Worm (Caenorhabditis elegans) whole organism, young adult: ENCODE data around the gene srt-43.

Experiments used
- B0035.1 ChIP-seq: sonication (generic microtip); optimal IDR thresholded peaks from 2 replicates; lab custom pipeline; 2016; ENCODE audit warnings: missing genetic modification characterization, mild to moderate bottlenecking, missing compliant biosample characterization, missing genotype, missing genetic modification reagents
- C17E4.6 ChIP-seq: fragments of 200-800 bp; sonication (Bioruptor generic); IDR thresholded peaks from 2 replicates; pipeline ENCODE4 v1.3.6; 2022; ENCODE audit warnings: missing genetic modification reagents, missing genetic modification characterization, missing compliant biosample characterization
- D2030.7 ChIP-seq: fragments of 200-800 bp; sonication (Bioruptor generic); IDR thresholded peaks from 2 replicates; pipeline ENCODE4 v1.3.6; 2022; ENCODE audit warnings: missing genetic modification reagents, missing genetic modification characterization, missing compliant biosample characterization
- F33H1.4 ChIP-seq: fragments of 200-800 bp; sonication (Bioruptor generic); IDR thresholded peaks from 2 replicates; pipeline ENCODE4 v1.3.6; 2022; ENCODE audit warnings: missing genetic modification reagents, missing genetic modification characterization, missing compliant biosample characterization
- F49E8.2 ChIP-seq: sonication (generic microtip); optimal IDR thresholded peaks from 3 replicates; lab custom pipeline; 2017; ENCODE audit warnings: missing genetic modification characterization, mild to moderate bottlenecking, missing compliant biosample characterization, antibody characterized with exemption, moderate library complexity; ENCODE audit not compliant: insufficient read depth
- F57A8.1 ChIP-seq: fragments of 200-800 bp; sonication (Bioruptor generic); optimal IDR thresholded peaks from 2 replicates; lab custom pipeline; 2018; ENCODE audit warnings: mild to moderate bottlenecking, missing genetic modification characterization, moderate library complexity, missing compliant biosample characterization
- Y53F4B.3 ChIP-seq: fragments of 200-800 bp; sonication (Bioruptor generic); IDR thresholded peaks from 2 replicates; pipeline ENCODE4 v1.3.6; 2022; ENCODE audit warnings: missing genetic modification reagents, missing genetic modification characterization, missing compliant biosample characterization
- Y56A3A.18 ChIP-seq: fragments of 200-800 bp; sonication (Bioruptor generic); IDR thresholded peaks from 2 replicates; pipeline ENCODE4 v1.3.6; 2022; ENCODE audit warnings: missing genetic modification reagents, missing genetic modification characterization, missing compliant biosample characterization
- Y67H2A.10 ChIP-seq: fragments of 200-800 bp; sonication (Bioruptor generic); conservative IDR thresholded peaks from 2 replicates; pipeline ENCODE4 v1.3.6; 2022; ENCODE audit warnings: missing genetic modification reagents, missing genetic modification characterization, missing compliant biosample characterization
- akir-1 ChIP-seq: fragments of 200-800 bp; sonication (Bioruptor generic); optimal IDR thresholded peaks from 2 replicates; lab custom pipeline; 2018; ENCODE audit warnings: mild to moderate bottlenecking, missing genetic modification characterization, moderate library complexity, missing compliant biosample characterization
- aptf-2 ChIP-seq: fragments of 200-800 bp; sonication (Bioruptor generic); conservative IDR thresholded peaks from 2 replicates; pipeline ENCODE4 v1.3.6; 2022; ENCODE audit warnings: missing genetic modification reagents, missing genetic modification characterization, missing compliant biosample characterization
- ccch-3 ChIP-seq: fragments of 200-800 bp; sonication (Bioruptor generic); optimal IDR thresholded peaks from 2 replicates; lab custom pipeline; 2018; ENCODE audit warnings: mild to moderate bottlenecking, missing genetic modification characterization, missing compliant biosample characterization
- ceh-27 ChIP-seq: fragments of 200-800 bp; sonication (Bioruptor generic); optimal IDR thresholded peaks from 2 replicates; lab custom pipeline; 2018; ENCODE audit warnings: mild to moderate bottlenecking, missing genetic modification characterization, moderate library complexity, missing compliant biosample characterization
- ceh-58 ChIP-seq: fragments of 200-800 bp; sonication (Bioruptor generic); IDR thresholded peaks from 2 replicates; pipeline ENCODE4 v1.3.6; 2022; ENCODE audit warnings: missing genetic modification characterization, missing compliant biosample characterization
- ceh-91 ChIP-seq: fragments of 200-800 bp; sonication (Bioruptor generic); IDR thresholded peaks from 2 replicates; pipeline ENCODE4 v1.3.6; 2022; ENCODE audit warnings: missing genetic modification reagents, missing genetic modification characterization, missing compliant biosample characterization
- efl-1 ChIP-seq: fragments of 150-350 bp; optimal IDR thresholded peaks from 2 replicates; lab custom pipeline; 2014; ENCODE audit warnings: missing biosample characterization, missing genetic modification reagents, missing genetic modification characterization
- egl-44 ChIP-seq: fragments of 200-800 bp; sonication (Bioruptor generic); IDR thresholded peaks from 2 replicates; pipeline ENCODE4 v1.3.6; 2022; ENCODE audit warnings: missing genetic modification reagents, missing genetic modification characterization, missing compliant biosample characterization
- ets-4 ChIP-seq: fragments of 200-800 bp; sonication (Bioruptor generic); optimal IDR thresholded peaks from 2 replicates; lab custom pipeline; 2018; ENCODE audit warnings: mild to moderate bottlenecking, missing genetic modification characterization, missing compliant biosample characterization
- hlh-12 ChIP-seq: sonication (generic microtip); optimal IDR thresholded peaks from 2 replicates; lab custom pipeline; 2016; ENCODE audit warnings: missing genetic modification characterization, missing compliant biosample characterization
- hmg-20 ChIP-seq: fragments of 200-800 bp; sonication (Bioruptor generic); IDR thresholded peaks from 2 replicates; pipeline ENCODE4 v1.3.6; 2022; ENCODE audit warnings: missing genetic modification reagents, missing genetic modification characterization, missing compliant biosample characterization
- lin-35 ChIP-seq, 3 experiments: fragments of 150-350 bp in 2 of 3; sonication (generic microtip) in 1 of 3; optimal IDR thresholded peaks; 2 replicates each; lab custom pipeline; 2014 to 2018; ENCODE audit warnings: missing biosample characterization in 3 of 3, missing genetic modification characterization in 3 of 3, missing genetic modification reagents in 3 of 3
- lir-1 ChIP-seq: fragments of 200-800 bp; sonication (Bioruptor generic); conservative IDR thresholded peaks from 2 replicates; pipeline ENCODE4 v1.3.6; 2022; ENCODE audit warnings: missing genetic modification reagents, missing genetic modification characterization, missing compliant biosample characterization
- madf-3 ChIP-seq: fragments of 200-800 bp; sonication (Bioruptor generic); IDR thresholded peaks from 2 replicates; pipeline ENCODE4 v1.3.6; 2022; ENCODE audit warnings: missing genetic modification reagents, missing genetic modification characterization, missing compliant biosample characterization
- mel-28 ChIP-seq: sonication (generic microtip); optimal IDR thresholded peaks from 2 replicates; lab custom pipeline; 2016; ENCODE audit warnings: borderline replicate concordance, mild to moderate bottlenecking, missing genetic modification characterization, missing compliant biosample characterization
- mxl-1 ChIP-seq: sonication (generic microtip); optimal IDR thresholded peaks from 2 replicates; lab custom pipeline; 2016; ENCODE audit warnings: missing genetic modification characterization, missing compliant biosample characterization
- nfya-2 ChIP-seq: fragments of 200-800 bp; sonication (Bioruptor generic); IDR thresholded peaks from 2 replicates; pipeline ENCODE4 v1.3.6; 2022; ENCODE audit warnings: missing genetic modification reagents, missing genetic modification characterization, missing compliant biosample characterization
- nfyb-1 ChIP-seq: fragments of 200-800 bp; sonication (Bioruptor generic); IDR thresholded peaks from 2 replicates; pipeline ENCODE4 v1.3.6; 2022; ENCODE audit warnings: missing genetic modification reagents, missing genetic modification characterization, missing compliant biosample characterization
- nhr-120 ChIP-seq: fragments of 200-800 bp; sonication (Bioruptor generic); IDR thresholded peaks from 2 replicates; pipeline ENCODE4 v1.3.6; 2022; ENCODE audit warnings: missing genetic modification characterization, missing compliant biosample characterization
- nhr-80 ChIP-seq: sonication (generic microtip); optimal IDR thresholded peaks from 2 replicates; lab custom pipeline; 2016; ENCODE audit warnings: missing genetic modification characterization, missing compliant biosample characterization
- snpc-3.4 ChIP-seq: sonication (generic microtip); optimal IDR thresholded peaks from 2 replicates; lab custom pipeline; 2017; ENCODE audit warnings: missing genetic modification characterization, mild to moderate bottlenecking, missing compliant biosample characterization, antibody characterized with exemption, moderate library complexity, missing genotype, missing genetic modification reagents
- snpc-4 ChIP-seq, 5 experiments: fragments of 150-350 bp in 1 of 5; sonication (generic microtip) in 4 of 5; optimal IDR thresholded peaks; 2 replicates each; lab custom pipeline; 2014 to 2018; ENCODE audit warnings: missing genetic modification characterization in 5 of 5, missing biosample characterization in 3 of 5, antibody characterized with exemption in 2 of 5, mild to moderate bottlenecking in 2 of 5, missing compliant biosample characterization in 2 of 5, missing genotype in 2 of 5, moderate library complexity in 2 of 5, missing genetic modification reagents in 1 of 5
- tbx-9 ChIP-seq: sonication (generic microtip); optimal IDR thresholded peaks from 2 replicates; lab custom pipeline; 2016; ENCODE audit warnings: borderline replicate concordance, missing genetic modification characterization, inconsistent platforms, missing compliant biosample characterization
- zfh-2 ChIP-seq: fragments of 200-800 bp; sonication (Bioruptor generic); conservative IDR thresholded peaks from 2 replicates; pipeline ENCODE4 v1.3.6; 2022; ENCODE audit warnings: missing genetic modification reagents, missing genetic modification characterization, missing compliant biosample characterization
- ztf-25 ChIP-seq: fragments of 200-800 bp; sonication (Bioruptor generic); IDR thresholded peaks from 2 replicates; pipeline ENCODE4 v1.3.6; 2022; ENCODE audit warnings: missing genetic modification reagents, missing genetic modification characterization, missing compliant biosample characterization
- ztf-26 ChIP-seq: sonication (generic microtip); optimal IDR thresholded peaks from 2 replicates; lab custom pipeline; 2017; ENCODE audit warnings: missing genetic modification characterization, missing compliant biosample characterization

Gene srt-43

DNA sequence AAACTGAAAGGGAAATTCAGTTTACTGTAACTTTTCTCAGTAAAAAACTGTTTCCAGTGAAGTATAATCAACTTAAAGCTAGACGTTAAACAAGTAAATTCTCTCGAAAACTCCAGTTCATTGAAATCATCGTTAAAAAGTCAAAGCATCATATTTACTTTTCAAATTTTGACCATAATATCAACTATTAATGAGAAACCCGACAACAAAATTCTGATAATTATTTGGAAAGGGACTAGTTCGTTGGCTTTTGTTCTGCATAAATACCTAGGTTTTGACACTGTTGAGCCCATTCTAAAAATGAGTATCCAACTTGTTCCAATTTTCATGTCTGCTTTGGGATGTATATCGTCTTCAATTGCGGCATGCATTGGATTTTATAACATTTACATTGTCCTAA is 37.1 kb downstream of the srt-43 start, which contains the start of gene ZC443.7:
Gene ZC443.7 (plus strand): TSS at position 301 of the 400 bp plus-strand sequence.
- no peak for TF ChIP-seq tbx-9 (tag; lab: Kevin White, UChicago)
- TF ChIP-seq F33H1.4, result no peak
- no peak for TF ChIP-seq akir-1 (GFP tag; lab: Kevin White, UChicago)
- no peak for TF ChIP-seq ztf-26 (tag; lab: Kevin White, UChicago)
- TF ChIP-seq hlh-12 (tag; lab: Kevin White, UChicago), result no peak
- no peak for TF ChIP-seq F57A8.1 (GFP tag; lab: Kevin White, UChicago)
- TF ChIP-seq snpc-3.4, result no peak
- TF ChIP-seq nfya-2 (GFP tag; lab: Robert Waterston, UW), result no peak
- no peak for TF ChIP-seq lir-1
- TF ChIP-seq ccch-3 (GFP tag; lab: Kevin White, UChicago), result no peak
- no peak for TF ChIP-seq ceh-91
- TF ChIP-seq ets-4 (GFP tag; lab: Kevin White, UChicago), result no peak
- no peak for TF ChIP-seq ztf-25 (GFP tag; lab: Robert Waterston, UW)
- no peak for TF ChIP-seq hmg-20 (GFP tag; lab: Robert Waterston, UW)
- TF ChIP-seq aptf-2 (GFP tag; lab: Robert Waterston, UW), result no peak
- no peak for TF ChIP-seq C17E4.6
- TF ChIP-seq Y56A3A.18 (GFP tag; lab: Robert Waterston, UW), result no peak
- no peak for TF ChIP-seq nfyb-1 (GFP tag; lab: Robert Waterston, UW)
- TF ChIP-seq mel-28, result no peak

- TF ChIP-seq nhr-120 (GFP tag; lab: Robert Waterston, UW) (no peak), D2030.7 (GFP tag; lab: Robert Waterston, UW) (no peak), efl-1 (GFP tag; lab: Kevin White, UChicago) (no peak), zfh-2 (GFP tag; lab: Robert Waterston, UW) (no peak), hmg-20 (GFP tag; lab: Robert Waterston, UW) (no peak), snpc-4 (GFP tag; optimal IDR thresholded peaks at IDR 0.05; lab: Kevin White, UChicago) (no peak), snpc-4 (tag; optimal IDR thresholded peaks at IDR 0.05; lab: Kevin White, UChicago) (no peak), B0035.1 (tag; lab: Kevin White, UChicago) (no peak), F49E8.2 (tag; lab: Kevin White, UChicago) (no peak), nhr-80 (tag; lab: Kevin White, UChicago) (no peak), lin-35 (GFP tag; optimal IDR thresholded peaks at IDR 0.05; lab: Kevin White, UChicago) (no peak), madf-3 (GFP tag; lab: Robert Waterston, UW) (no peak), Y67H2A.10 (GFP tag; lab: Robert Waterston, UW) (no peak), ceh-58 (GFP tag; lab: Robert Waterston, UW) (no peak), egl-44 (GFP tag; lab: Robert Waterston, UW) (no peak), Y53F4B.3 (GFP tag; lab: Robert Waterston, UW) (no peak), F57A8.1 (GFP tag; lab: Kevin White, UChicago) (no peak)
Observed at ce11 chrV:12809876-12810275, 40.8 kb downstream of the srt-43 start, which contains the start of gene ZC443.1. TSS of gene ZC443.1 (minus strand) at chrV:12810080.

- no peak for TF ChIP-seq mxl-1 (tag; lab: Kevin White, UChicago)
- peak; percentile 47 for TF ChIP-seq ceh-27
Observed at ce11 chrV:12811126-12811525, 42.1 kb downstream of the srt-43 start, which contains the start of gene ZC443.2. TSS of gene ZC443.2 (minus strand) at chrV:12811192.
